Worm (Caenorhabditis elegans) whole organism, L4 larva: ENCODE results near the gene R10E8.1.

ENCODE experiments used
- D1046.2 ChIP-seq: fragments of 200-800 bp; sonication (Bioruptor generic); IDR thresholded peaks from 2 replicates; pipeline ENCODE4 v1.3.6; 2022; ENCODE audit warnings: missing genetic modification characterization, missing compliant biosample characterization
- F10B5.3 ChIP-seq: sonication (generic microtip); optimal IDR thresholded peaks from 2 replicates; lab custom pipeline; 2016; ENCODE audit warnings: mild to moderate bottlenecking, missing genetic modification characterization, missing compliant biosample characterization
- F26F4.8 ChIP-seq: fragments of 200-800 bp; sonication (Bioruptor generic); conservative IDR thresholded peaks from 2 replicates; pipeline ENCODE4 v1.3.6; 2022; ENCODE audit warnings: missing genetic modification characterization, missing compliant biosample characterization
- F37D6.2 ChIP-seq: sonication (generic microtip); optimal IDR thresholded peaks from 2 replicates; lab custom pipeline; 2016; ENCODE audit warnings: mild to moderate bottlenecking, missing genetic modification characterization, missing compliant biosample characterization
- R02D3.7 ChIP-seq: fragments of 150-350 bp; sonication (generic microtip); optimal IDR thresholded peaks from 3 replicates; lab custom pipeline; 2014; ENCODE audit warnings: missing biosample characterization, missing genetic modification characterization
- ama-1 ChIP-seq: fragments of 150-350 bp; optimal IDR thresholded peaks from 2 replicates; lab custom pipeline; 2014; ENCODE audit warnings: inconsistent platforms, mixed read lengths
- arid-1 ChIP-seq: fragments of 200-800 bp; sonication (Bioruptor generic); conservative IDR thresholded peaks from 2 replicates; pipeline ENCODE4 v1.3.6; 2022; ENCODE audit warnings: missing genetic modification reagents, missing genetic modification characterization, missing compliant biosample characterization
- ceh-62 ChIP-seq: sonication (generic microtip); optimal IDR thresholded peaks from 2 replicates; lab custom pipeline; 2017; ENCODE audit warnings: missing biosample characterization, missing genetic modification characterization
- cey-2 ChIP-seq: sonication (generic microtip); optimal IDR thresholded peaks from 3 replicates; lab custom pipeline; 2017; ENCODE audit warnings: missing genetic modification characterization, mild to moderate bottlenecking, missing compliant biosample characterization, antibody characterized with exemption, borderline replicate concordance; ENCODE audit not compliant: insufficient read depth
- daf-16 ChIP-seq, 3 experiments: sonication (generic microtip); optimal IDR thresholded peaks; 2 replicates each; lab custom pipeline; 2016 to 2017; ENCODE audit warnings: missing genetic modification characterization in 3 of 3, missing genetic modification reagents in 3 of 3, mild to moderate bottlenecking in 2 of 3, missing compliant biosample characterization in 2 of 3, missing biosample characterization in 1 of 3, moderate library complexity in 1 of 3
- dpl-1 ChIP-seq: fragments of 150-350 bp; optimal IDR thresholded peaks from 2 replicates; lab custom pipeline; 2014; ENCODE audit warnings: missing biosample characterization, missing genetic modification reagents, missing genetic modification characterization
- duxl-1 ChIP-seq: sonication (generic microtip); optimal IDR thresholded peaks from 2 replicates; lab custom pipeline; 2016; ENCODE audit warnings: mild to moderate bottlenecking, missing genetic modification characterization, moderate library complexity, missing compliant biosample characterization; ENCODE audit not compliant: poor library complexity
- egl-27 ChIP-seq: sonication (generic microtip); optimal IDR thresholded peaks from 3 replicates; lab custom pipeline; 2017; ENCODE audit warnings: missing biosample characterization, missing genetic modification reagents, missing genetic modification characterization
- fos-1 ChIP-seq: fragments of 150-350 bp; optimal IDR thresholded peaks from 2 replicates; lab custom pipeline; 2014; ENCODE audit warnings: missing biosample characterization, missing genetic modification characterization
- gei-8 ChIP-seq: fragments of 200-800 bp; sonication (Bioruptor generic); optimal IDR thresholded peaks from 2 replicates; lab custom pipeline; 2018; ENCODE audit warnings: mild to moderate bottlenecking, missing genetic modification characterization, missing compliant biosample characterization
- hif-1 ChIP-seq, 2 experiments: sonication (generic microtip); optimal IDR thresholded peaks; 2 replicates each; lab custom pipeline; 2016 to 2017; ENCODE audit warnings: missing compliant biosample characterization in 2 of 2, missing genetic modification characterization in 2 of 2, missing genetic modification reagents in 2 of 2, missing genotype in 2 of 2, mild to moderate bottlenecking in 1 of 2
- lin-1 ChIP-seq: fragments of 200-800 bp; sonication (Bioruptor generic); IDR thresholded peaks from 2 replicates; pipeline ENCODE4 v1.3.6; 2022; ENCODE audit warnings: missing genetic modification reagents, missing genetic modification characterization, missing compliant biosample characterization
- lin-13 ChIP-seq: fragments of 150-350 bp; optimal IDR thresholded peaks from 2 replicates; lab custom pipeline; 2014; ENCODE audit warnings: missing biosample characterization, missing genetic modification reagents, missing genetic modification characterization
- mdl-1 ChIP-seq, 2 experiments: fragments of 150-350 bp in 1 of 2; sonication (generic microtip) in 1 of 2; optimal IDR thresholded peaks; 2 replicates each; lab custom pipeline; 2014 to 2017; ENCODE audit warnings: missing biosample characterization in 2 of 2, missing genetic modification characterization in 2 of 2
- mep-1 ChIP-seq: fragments of 150-350 bp; sonication (generic microtip); optimal IDR thresholded peaks from 3 replicates; lab custom pipeline; 2014; ENCODE audit warnings: missing biosample characterization, missing genetic modification characterization
- mxl-3 ChIP-seq: fragments of 200-800 bp; sonication (Bioruptor generic); optimal IDR thresholded peaks from 2 replicates; lab custom pipeline; 2018; ENCODE audit warnings: mild to moderate bottlenecking, missing genetic modification characterization, missing compliant biosample characterization
- nhr-10 ChIP-seq: fragments of 150-350 bp; optimal IDR thresholded peaks from 2 replicates; lab custom pipeline; 2014; ENCODE audit warnings: missing biosample characterization, missing genetic modification characterization
- nhr-11 ChIP-seq: fragments of 150-350 bp; optimal IDR thresholded peaks from 2 replicates; lab custom pipeline; 2014; ENCODE audit warnings: missing biosample characterization, missing genetic modification characterization
- nhr-237 ChIP-seq: sonication (generic microtip); optimal IDR thresholded peaks from 2 replicates; lab custom pipeline; 2017; ENCODE audit warnings: missing biosample characterization, missing genetic modification characterization
- nhr-28 ChIP-seq: fragments of 150-350 bp; optimal IDR thresholded peaks from 2 replicates; lab custom pipeline; 2014; ENCODE audit warnings: missing biosample characterization, missing genetic modification characterization
- nhr-41 ChIP-seq: fragments of 200-800 bp; sonication (Bioruptor generic); IDR thresholded peaks from 2 replicates; pipeline ENCODE4 v1.3.6; 2022; ENCODE audit warnings: missing genetic modification reagents, missing genetic modification characterization, missing compliant biosample characterization
- nhr-76 ChIP-seq: fragments of 150-350 bp; optimal IDR thresholded peaks from 2 replicates; lab custom pipeline; 2014; ENCODE audit warnings: missing biosample characterization, missing genetic modification characterization
- nhr-77 ChIP-seq: fragments of 150-350 bp; optimal IDR thresholded peaks from 2 replicates; lab custom pipeline; 2014; ENCODE audit warnings: missing biosample characterization, missing genetic modification characterization
- php-3 ChIP-seq: fragments of 200-800 bp; sonication (Bioruptor generic); IDR thresholded peaks from 2 replicates; pipeline ENCODE4 v1.3.6; 2022; ENCODE audit warnings: missing genetic modification reagents, missing genetic modification characterization, missing compliant biosample characterization
- rbr-2 ChIP-seq: sonication (generic microtip); optimal IDR thresholded peaks from 2 replicates; lab custom pipeline; 2016; ENCODE audit warnings: missing genotype, missing genetic modification characterization, missing compliant biosample characterization
- snpc-4 ChIP-seq: fragments of 150-350 bp; optimal IDR thresholded peaks from 2 replicates; lab custom pipeline; 2014; ENCODE audit warnings: missing biosample characterization, missing genetic modification characterization
- tag-97 ChIP-seq: fragments of 200-800 bp; sonication (Bioruptor generic); IDR thresholded peaks from 2 replicates; pipeline ENCODE4 v1.3.6; 2022; ENCODE audit warnings: missing genetic modification characterization, missing compliant biosample characterization
- unc-130 ChIP-seq: sonication (generic microtip); optimal IDR thresholded peaks from 2 replicates; lab custom pipeline; 2016; ENCODE audit warnings: missing genetic modification reagents, missing genetic modification characterization, missing compliant biosample characterization
- unc-62 ChIP-seq, 3 experiments: fragments of 150-350 bp in 1 of 3; sonication (generic microtip); optimal IDR thresholded peaks in 2 of 3; peaks in 1 of 3; 1 replicate in 1 of 3; 2 replicates in 2 of 3; lab custom pipeline; 2014 to 2017; ENCODE audit warnings: missing biosample characterization in 3 of 3, missing genetic modification characterization in 3 of 3, missing genetic modification reagents in 3 of 3, missing genotype in 1 of 3
- vab-7 ChIP-seq: fragments of 200-800 bp; sonication (Bioruptor generic); IDR thresholded peaks from 2 replicates; pipeline ENCODE4 v1.3.6; 2022; ENCODE audit warnings: missing genetic modification reagents, missing genetic modification characterization, missing compliant biosample characterization
- zag-1 ChIP-seq: fragments of 150-350 bp; optimal IDR thresholded peaks from 2 replicates; lab custom pipeline; 2014; ENCODE audit warnings: missing biosample characterization, missing genetic modification characterization
- ztf-11 ChIP-seq: fragments of 150-350 bp; optimal IDR thresholded peaks from 2 replicates; lab custom pipeline; 2014; ENCODE audit warnings: missing biosample characterization, missing genetic modification characterization

Gene R10E8.1

DNA sequence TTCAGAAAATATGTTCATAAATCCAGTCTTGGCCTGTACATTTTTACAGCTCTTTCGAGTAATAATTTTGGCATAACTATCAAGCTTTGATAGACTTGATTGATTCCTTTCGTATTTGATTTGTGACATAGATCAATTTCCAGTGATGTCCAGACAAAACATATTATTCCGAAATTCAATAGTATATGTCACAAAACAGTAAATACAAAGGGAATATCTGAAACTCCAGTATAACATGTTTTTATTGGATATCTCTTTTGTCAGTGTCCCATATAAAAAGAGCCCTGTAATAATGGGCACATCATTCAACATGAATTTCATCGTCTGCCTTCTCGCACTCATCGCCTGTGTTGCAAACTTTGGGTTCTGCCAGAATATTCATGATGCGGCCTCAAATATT is 38.4 kb upstream of the R10E8.1 start, which contains the start of gene Y51A2A.4:
TSS of gene Y51A2A.4 (plus strand) at position 301 of the 400 bp plus-strand sequence.
- no peak for TF ChIP-seq ama-1
- no peak for TF ChIP-seq mxl-3
- no peak for TF ChIP-seq zag-1
- no peak for TF ChIP-seq ceh-62
- TF ChIP-seq fos-1 (tag; lab: Kevin White, UChicago): no peak
- TF ChIP-seq D1046.2 (GFP tag; lab: Robert Waterston, UW): no peak
- no peak for TF ChIP-seq daf-16 (GFP tag; optimal IDR thresholded peaks at IDR 0.05; lab: Kevin White, UChicago)
- no peak for TF ChIP-seq daf-16 (tag; optimal IDR thresholded peaks at IDR 0.05; lab: Kevin White, UChicago)
- no peak for TF ChIP-seq nhr-10
- TF ChIP-seq R02D3.7 (tag; lab: Kevin White, UChicago): no peak
- TF ChIP-seq vab-7 (GFP tag; lab: Robert Waterston, UW): no peak
- TF ChIP-seq tag-97 (GFP tag; lab: Robert Waterston, UW): no peak
- TF ChIP-seq nhr-77 (tag; lab: Kevin White, UChicago): no peak
- TF ChIP-seq hif-1 (tag; optimal IDR thresholded peaks at IDR 0.05; lab: Kevin White, UChicago): no peak
- no peak for TF ChIP-seq F26F4.8 (GFP tag; lab: Robert Waterston, UW)
- TF ChIP-seq duxl-1 (tag; lab: Kevin White, UChicago): no peak
- TF ChIP-seq F10B5.3: no peak
- no peak for TF ChIP-seq nhr-237 (tag; lab: Kevin White, UChicago)
- TF ChIP-seq nhr-41 (GFP tag; lab: Robert Waterston, UW): no peak
- TF ChIP-seq, all 104 proteins: peak for 0

- TF ChIP-seq nhr-11: no peak
These were observed 30.4 kb upstream of the R10E8.1 start, which contains the start of gene clec-247 for ce11 chrV:18282597-18282996. clec-247 (plus strand) TSS chrV:18282897.

ce11 chrV:18280778-18281177 is 28.6 kb upstream of the R10E8.1 start, which contains the start of gene Y51A2A.16:
Y51A2A.16 (minus strand) TSS chrV:18280878.
- no peak for TF ChIP-seq fos-1 (tag; lab: Kevin White, UChicago)
- no peak for TF ChIP-seq arid-1 (GFP tag; lab: Robert Waterston, UW)
- no peak for TF ChIP-seq mep-1 (tag; lab: Kevin White, UChicago)
- TF ChIP-seq, all 104 proteins: peak for 0

ce11 chrV:18270403-18270802 is 18.2 kb upstream of the R10E8.1 start, which contains the start of gene Y37H2C.4:
Y37H2C.4 (plus strand) TSS chrV:18270703.
- TF ChIP-seq egl-27 (tag; lab: Kevin White, UChicago) (no peak), unc-130 (GFP tag; lab: Kevin White, UChicago) (no peak), rbr-2 (tag; lab: Kevin White, UChicago) (no peak), cey-2 (no peak), dpl-1 (GFP tag; lab: Kevin White, UChicago) (no peak), nhr-77 (tag; lab: Kevin White, UChicago) (no peak), daf-16 (GFP tag; optimal IDR thresholded peaks at IDR 0.05; lab: Kevin White, UChicago) (no peak), daf-16 (tag; optimal IDR thresholded peaks at IDR 0.05; lab: Kevin White, UChicago) (no peak), snpc-4 (tag; lab: Kevin White, UChicago) (no peak), lin-13 (GFP tag; lab: Kevin White, UChicago) (no peak), F37D6.2 (no peak), nhr-76 (tag; lab: Kevin White, UChicago) (no peak), hif-1 (tag; optimal IDR thresholded peaks at IDR 0.05; lab: Kevin White, UChicago) (no peak), lin-1 (GFP tag; lab: Robert Waterston, UW) (no peak), php-3 (GFP tag; lab: Robert Waterston, UW) (no peak), nhr-28 (tag; lab: Kevin White, UChicago) (no peak), mdl-1 (tag; optimal IDR thresholded peaks at IDR 0.05; lab: Kevin White, UChicago) (no peak), unc-62 (GFP tag; optimal IDR thresholded peaks at IDR 0.05 in 1 of 2; lab: Kevin White, UChicago) (no peak), unc-62 (tag; optimal IDR thresholded peaks at IDR 0.05; lab: Kevin White, UChicago) (no peak), ztf-11 (tag; lab: Kevin White, UChicago) (no peak), gei-8 (GFP tag; lab: Kevin White, UChicago) (no peak), mxl-3 (no peak)
